Fruit fly (Drosophila melanogaster): ENCODE measurements around the gene CG14535.

DNA sequence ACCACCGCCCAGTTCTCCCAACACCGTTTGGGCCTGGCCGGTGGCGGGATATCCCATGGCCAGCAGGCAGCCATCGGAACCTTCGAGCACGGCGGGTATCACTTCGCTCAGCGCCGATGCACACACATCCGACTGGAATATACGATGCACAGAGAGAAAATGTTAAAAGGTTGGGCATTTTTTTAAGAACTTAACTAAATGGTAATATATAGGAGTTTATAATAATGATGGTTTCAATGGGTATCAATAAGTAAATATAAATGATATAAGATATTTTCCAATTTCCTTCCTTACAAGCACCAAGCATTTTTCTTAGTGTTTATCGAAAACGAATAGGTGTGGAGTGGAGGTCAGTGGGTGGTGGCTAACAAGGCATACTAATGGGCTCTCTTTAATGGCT, 3.7 kb downstream of the CG14535 start:
- TF ChIP-seq psq (optimal IDR thresholded peaks at IDR 0.05) (no peak), CG8478 (optimal IDR thresholded peaks at IDR 0.05) (no peak)
